Fruit fly (Drosophila melanogaster): ENCODE measurements around the gene CG10405.
A peak's percentile ranks its signal among the peaks of the same experiment; 100 is the strongest.

The CG10405 gene

dm6 chr3R:16431707-16432106 lies 22.6 kb upstream of the CG10405 start (continued):
- TF ChIP-seq Ptx1 (GFP tag; IDR thresholded peaks at IDR 0.05) (peak; percentile 39; the same call in 1 of the 2 replicates), Oli (tag; optimal IDR thresholded peaks at IDR 0.05) (no peak), CG31441 (GFP tag; IDR thresholded peaks at IDR 0.05) (no peak; the same call in 1 of the 2 replicates), HLH4C (GFP tag; IDR thresholded peaks at IDR 0.05; ENCODE audit: partially characterized antibody) (peak; percentile 53; the same call in 2 of the 3 replicates), klu (GFP tag; IDR thresholded peaks at IDR 0.05) (no peak), insv (GFP tag; optimal IDR thresholded peaks at IDR 0.05) (no peak), CG17186 (GFP tag; optimal IDR thresholded peaks at IDR 0.05) (no peak), HLHmδ (GFP tag; optimal IDR thresholded peaks at IDR 0.05) (no peak), HmgZ (tag; optimal IDR thresholded peaks at IDR 0.05) (peak; percentile 84), z (GFP tag; IDR thresholded peaks at IDR 0.05) (no peak), zen (tag; optimal IDR thresholded peaks at IDR 0.05) (peak; percentile 26), CG15601 (tag; optimal IDR thresholded peaks at IDR 0.05) (peak; percentile 31), CG11696 (GFP tag; IDR thresholded peaks at IDR 0.05) (no peak), bcd (GFP tag; optimal IDR thresholded peaks at IDR 0.05) (peak; percentile 2), ro (GFP tag; IDR thresholded peaks at IDR 0.05) (no peak), NC2β (GFP tag; optimal IDR thresholded peaks at IDR 0.05) (peak; percentile 13), CG15696 (tag; optimal IDR thresholded peaks at IDR 0.05) (peak; percentile 25), CG10543 (GFP tag; optimal IDR thresholded peaks at IDR 0.05) (peak; percentile 13), gcm (GFP tag; optimal IDR thresholded peaks at IDR 0.05) (peak; percentile 14), zen2 (GFP tag; IDR thresholded peaks at IDR 0.05; ENCODE audit: partially characterized antibody) (peak; percentile 21; the same call in 1 of the 3 replicates), en (GFP tag; optimal IDR thresholded peaks at IDR 0.05) (no peak), CG5245 (GFP tag; optimal IDR thresholded peaks at IDR 0.05) (peak; percentile 33), CG18599 (GFP tag; optimal IDR thresholded peaks at IDR 0.05) (no peak), Ravus (GFP tag; IDR thresholded peaks at IDR 0.05) (no peak), tll (GFP tag; optimal IDR thresholded peaks at IDR 0.05) (no peak), oc (tag; optimal IDR thresholded peaks at IDR 0.05) (no peak), sim (GFP tag; IDR thresholded peaks at IDR 0.05) (no peak), CG17912 (GFP tag; optimal IDR thresholded peaks at IDR 0.05) (peak; percentile 79), CG6813 (GFP tag; optimal IDR thresholded peaks at IDR 0.05) (no peak), CG12219 (GFP tag; optimal IDR thresholded peaks at IDR 0.05) (no peak), eyg (GFP tag; optimal IDR thresholded peaks at IDR 0.05) (no peak), mam (GFP tag; optimal IDR thresholded peaks at IDR 0.05) (peak; percentile 56), NK7.1 (GFP tag; optimal IDR thresholded peaks at IDR 0.05) (peak; percentile 31), jing (GFP tag; optimal IDR thresholded peaks at IDR 0.05) (no peak), CG30020 (tag; optimal IDR thresholded peaks at IDR 0.05) (no peak), stwl (tag; optimal IDR thresholded peaks at IDR 0.05) (peak; percentile 79), CG18476 (GFP tag; optimal IDR thresholded peaks at IDR 0.05) (no peak), CG8924 (tag; optimal IDR thresholded peaks at IDR 0.05) (peak; percentile 2), row (GFP tag; IDR thresholded peaks at IDR 0.05) (no peak), CG1024 (GFP tag; IDR thresholded peaks at IDR 0.05) (no peak), zf30C (GFP tag; optimal IDR thresholded peaks at IDR 0.05) (no peak), trh (GFP tag; optimal IDR thresholded peaks at IDR 0.05) (peak; percentile 10), mld (GFP tag; IDR thresholded peaks at IDR 0.05; ENCODE audit: partially characterized antibody) (no peak; the same call in 2 of the 3 replicates), Neu2 (GFP tag; optimal IDR thresholded peaks at IDR 0.05; ENCODE audit: borderline replicate concordance) (no peak), ssp (GFP tag; IDR thresholded peaks at IDR 0.05) (no peak), fd96Cb (tag; optimal IDR thresholded peaks at IDR 0.05) (peak; percentile 5), CG1529 (GFP tag; optimal IDR thresholded peaks at IDR 0.05) (no peak), Mes4 (GFP tag; optimal IDR thresholded peaks at IDR 0.05) (peak; percentile 19), corto (GFP tag; optimal IDR thresholded peaks at IDR 0.05) (no peak), Med (GFP tag) (peak; percentile 95)
